Worm (Caenorhabditis elegans) whole organism, young adult: ENCODE data around the gene srlf-35.
A peak's percentile ranks its signal among the peaks of the same experiment; 100 is the strongest.

ENCODE experiments used
- B0035.1 ChIP-seq: sonication (generic microtip); optimal IDR thresholded peaks from 2 replicates; lab custom pipeline; 2016; ENCODE audit warnings: missing genetic modification characterization, mild to moderate bottlenecking, missing compliant biosample characterization, missing genotype, missing genetic modification reagents
- B0336.3 ChIP-seq: fragments of 200-800 bp; sonication (Bioruptor generic); IDR thresholded peaks from 2 replicates; pipeline ENCODE4 v1.3.6; 2022; ENCODE audit warnings: missing genetic modification characterization, missing compliant biosample characterization
- C17E4.6 ChIP-seq: fragments of 200-800 bp; sonication (Bioruptor generic); IDR thresholded peaks from 2 replicates; pipeline ENCODE4 v1.3.6; 2022; ENCODE audit warnings: missing genetic modification reagents, missing genetic modification characterization, missing compliant biosample characterization
- D2030.7 ChIP-seq: fragments of 200-800 bp; sonication (Bioruptor generic); IDR thresholded peaks from 2 replicates; pipeline ENCODE4 v1.3.6; 2022; ENCODE audit warnings: missing genetic modification reagents, missing genetic modification characterization, missing compliant biosample characterization
- F22D6.2 ChIP-seq: sonication (generic microtip); optimal IDR thresholded peaks from 2 replicates; lab custom pipeline; 2016; ENCODE audit warnings: mild to moderate bottlenecking, missing genetic modification characterization, missing compliant biosample characterization
- F37B4.10 ChIP-seq: fragments of 200-800 bp; sonication (Bioruptor generic); IDR thresholded peaks from 2 replicates; pipeline ENCODE4 v1.3.6; 2022; ENCODE audit warnings: missing genetic modification characterization, missing compliant biosample characterization
- Y56A3A.18 ChIP-seq: fragments of 200-800 bp; sonication (Bioruptor generic); IDR thresholded peaks from 2 replicates; pipeline ENCODE4 v1.3.6; 2022; ENCODE audit warnings: missing genetic modification reagents, missing genetic modification characterization, missing compliant biosample characterization
- aptf-3 ChIP-seq: fragments of 200-800 bp; sonication (Bioruptor generic); IDR thresholded peaks from 2 replicates; pipeline ENCODE4 v1.3.6; 2022; ENCODE audit warnings: missing genetic modification characterization, missing compliant biosample characterization
- cebp-2 ChIP-seq: fragments of 200-800 bp; sonication (Bioruptor generic); IDR thresholded peaks from 2 replicates; pipeline ENCODE4 v1.3.6; 2022; ENCODE audit warnings: missing genetic modification characterization, missing compliant biosample characterization
- ceh-40 ChIP-seq: fragments of 200-800 bp; sonication (Bioruptor generic); IDR thresholded peaks from 2 replicates; pipeline ENCODE4 v1.3.6; 2022; ENCODE audit warnings: missing genetic modification characterization, missing compliant biosample characterization
- chd-7 ChIP-seq: sonication (generic microtip); optimal IDR thresholded peaks from 2 replicates; lab custom pipeline; 2016; ENCODE audit warnings: mild to moderate bottlenecking, missing genetic modification characterization, moderate library complexity, missing compliant biosample characterization
- dpff-1 ChIP-seq: sonication (generic microtip); optimal IDR thresholded peaks from 2 replicates; lab custom pipeline; 2017; ENCODE audit warnings: mild to moderate bottlenecking, missing genetic modification characterization, missing compliant biosample characterization
- efl-1 ChIP-seq: fragments of 150-350 bp; optimal IDR thresholded peaks from 2 replicates; lab custom pipeline; 2014; ENCODE audit warnings: missing biosample characterization, missing genetic modification reagents, missing genetic modification characterization
- egl-18 ChIP-seq: fragments of 200-800 bp; sonication (Bioruptor generic); IDR thresholded peaks from 2 replicates; pipeline ENCODE4 v1.3.6; 2022; ENCODE audit warnings: missing genetic modification reagents, missing genetic modification characterization, missing compliant biosample characterization
- ets-4 ChIP-seq: fragments of 200-800 bp; sonication (Bioruptor generic); optimal IDR thresholded peaks from 2 replicates; lab custom pipeline; 2018; ENCODE audit warnings: mild to moderate bottlenecking, missing genetic modification characterization, missing compliant biosample characterization
- fkh-3 ChIP-seq: sonication (generic microtip); optimal IDR thresholded peaks from 2 replicates; lab custom pipeline; 2016; ENCODE audit warnings: mild to moderate bottlenecking, missing genetic modification characterization, missing compliant biosample characterization
- hmg-1.2 ChIP-seq: fragments of 200-800 bp; sonication (Bioruptor generic); IDR thresholded peaks from 2 replicates; pipeline ENCODE4 v1.3.6; 2022; ENCODE audit warnings: missing genetic modification reagents, missing genetic modification characterization, missing compliant biosample characterization
- hsf-1 ChIP-seq: fragments of 200-800 bp; sonication (Bioruptor generic); IDR thresholded peaks from 2 replicates; pipeline ENCODE4 v1.3.6; 2022; ENCODE audit warnings: missing genetic modification reagents, missing genetic modification characterization, missing compliant biosample characterization
- lag-1 ChIP-seq: fragments of 200-800 bp; sonication (Bioruptor generic); IDR thresholded peaks from 2 replicates; pipeline ENCODE4 v1.3.6; 2022; ENCODE audit warnings: missing genetic modification reagents, missing genetic modification characterization, missing compliant biosample characterization
- lin-54 ChIP-seq: fragments of 200-800 bp; sonication (Bioruptor generic); optimal IDR thresholded peaks from 2 replicates; lab custom pipeline; 2018; ENCODE audit warnings: mild to moderate bottlenecking, missing genetic modification characterization, missing compliant biosample characterization
- madf-8 ChIP-seq: fragments of 200-800 bp; sonication (Bioruptor generic); conservative IDR thresholded peaks from 2 replicates; pipeline ENCODE4 v1.3.6; 2022; ENCODE audit warnings: missing genetic modification reagents, missing genetic modification characterization, missing compliant biosample characterization
- nfya-2 ChIP-seq: fragments of 200-800 bp; sonication (Bioruptor generic); IDR thresholded peaks from 2 replicates; pipeline ENCODE4 v1.3.6; 2022; ENCODE audit warnings: missing genetic modification reagents, missing genetic modification characterization, missing compliant biosample characterization
- nhr-179 ChIP-seq: sonication (generic microtip); optimal IDR thresholded peaks from 2 replicates; lab custom pipeline; 2016; ENCODE audit warnings: mild to moderate bottlenecking, missing genetic modification characterization, missing compliant biosample characterization
- nhr-27 ChIP-seq: fragments of 200-800 bp; sonication (Bioruptor generic); optimal IDR thresholded peaks from 2 replicates; lab custom pipeline; 2018; ENCODE audit warnings: mild to moderate bottlenecking, missing genetic modification characterization, moderate library complexity, missing compliant biosample characterization
- nhr-80 ChIP-seq: sonication (generic microtip); optimal IDR thresholded peaks from 2 replicates; lab custom pipeline; 2016; ENCODE audit warnings: missing genetic modification characterization, missing compliant biosample characterization
- nhr-90 ChIP-seq: sonication (generic microtip); optimal IDR thresholded peaks from 2 replicates; lab custom pipeline; 2016; ENCODE audit warnings: missing genotype, mild to moderate bottlenecking, missing genetic modification characterization, missing compliant biosample characterization
- pbrm-1 ChIP-seq: fragments of 200-800 bp; sonication (Bioruptor generic); IDR thresholded peaks from 2 replicates; pipeline ENCODE4 v1.3.6; 2022; ENCODE audit warnings: missing genetic modification reagents, missing genetic modification characterization, missing compliant biosample characterization
- pha-4 ChIP-seq: fragments of 150-350 bp; sonication (generic microtip); optimal IDR thresholded peaks from 2 replicates; lab custom pipeline; 2014; ENCODE audit warnings: missing biosample characterization, missing genetic modification reagents, missing genetic modification characterization
- rcor-1 ChIP-seq: fragments of 200-800 bp; sonication (Bioruptor generic); IDR thresholded peaks from 2 replicates; pipeline ENCODE4 v1.3.6; 2022; ENCODE audit warnings: missing genetic modification reagents, missing genetic modification characterization, missing compliant biosample characterization
- rec-8 ChIP-seq, 2 experiments: sonication (generic microtip); optimal IDR thresholded peaks; 2 replicates each; lab custom pipeline; 2016; ENCODE audit warnings: mild to moderate bottlenecking in 2 of 2, missing genetic modification characterization in 2 of 2, missing genetic modification reagents in 2 of 2, missing genotype in 2 of 2, missing biosample characterization in 1 of 2, missing compliant biosample characterization in 1 of 2, moderate library complexity in 1 of 2
- rpc-1 ChIP-seq, 2 experiments: fragments of 150-350 bp in 1 of 2; sonication (generic microtip) in 1 of 2; optimal IDR thresholded peaks; 2 replicates each; lab custom pipeline; 2014 to 2018; ENCODE audit warnings: missing biosample characterization in 1 of 2, missing genetic modification characterization in 1 of 2, missing genetic modification reagents in 1 of 2, missing genotype in 1 of 2
- snpc-4 ChIP-seq, 5 experiments: fragments of 150-350 bp in 1 of 5; sonication (generic microtip) in 4 of 5; optimal IDR thresholded peaks; 2 replicates each; lab custom pipeline; 2014 to 2018; ENCODE audit warnings: missing genetic modification characterization in 5 of 5, missing biosample characterization in 3 of 5, antibody characterized with exemption in 2 of 5, mild to moderate bottlenecking in 2 of 5, missing compliant biosample characterization in 2 of 5, missing genotype in 2 of 5, moderate library complexity in 2 of 5, missing genetic modification reagents in 1 of 5
- somi-1 ChIP-seq: fragments of 200-800 bp; sonication (Bioruptor generic); optimal IDR thresholded peaks from 2 replicates; lab custom pipeline; 2018; ENCODE audit warnings: mild to moderate bottlenecking, missing genetic modification characterization, missing compliant biosample characterization
- tbx-9 ChIP-seq: sonication (generic microtip); optimal IDR thresholded peaks from 2 replicates; lab custom pipeline; 2016; ENCODE audit warnings: borderline replicate concordance, missing genetic modification characterization, inconsistent platforms, missing compliant biosample characterization
- tlf-1 ChIP-seq: fragments of 200-800 bp; sonication (Bioruptor generic); optimal IDR thresholded peaks from 2 replicates; lab custom pipeline; 2018; ENCODE audit warnings: mild to moderate bottlenecking, missing genetic modification characterization, missing compliant biosample characterization
- unc-130 ChIP-seq: sonication (generic microtip); optimal IDR thresholded peaks from 2 replicates; lab custom pipeline; 2016; ENCODE audit warnings: missing genetic modification reagents, missing genetic modification characterization, missing compliant biosample characterization
- ztf-22 ChIP-seq: fragments of 200-800 bp; sonication (Bioruptor generic); optimal IDR thresholded peaks from 2 replicates; lab custom pipeline; 2018; ENCODE audit warnings: mild to moderate bottlenecking, missing genetic modification characterization, moderate library complexity, missing compliant biosample characterization
- ztf-28 ChIP-seq: fragments of 200-800 bp; sonication (Bioruptor generic); IDR thresholded peaks from 2 replicates; pipeline ENCODE4 v1.3.6; 2022; ENCODE audit warnings: missing genetic modification reagents, missing genetic modification characterization, missing compliant biosample characterization

Gene srlf-35

DNA sequence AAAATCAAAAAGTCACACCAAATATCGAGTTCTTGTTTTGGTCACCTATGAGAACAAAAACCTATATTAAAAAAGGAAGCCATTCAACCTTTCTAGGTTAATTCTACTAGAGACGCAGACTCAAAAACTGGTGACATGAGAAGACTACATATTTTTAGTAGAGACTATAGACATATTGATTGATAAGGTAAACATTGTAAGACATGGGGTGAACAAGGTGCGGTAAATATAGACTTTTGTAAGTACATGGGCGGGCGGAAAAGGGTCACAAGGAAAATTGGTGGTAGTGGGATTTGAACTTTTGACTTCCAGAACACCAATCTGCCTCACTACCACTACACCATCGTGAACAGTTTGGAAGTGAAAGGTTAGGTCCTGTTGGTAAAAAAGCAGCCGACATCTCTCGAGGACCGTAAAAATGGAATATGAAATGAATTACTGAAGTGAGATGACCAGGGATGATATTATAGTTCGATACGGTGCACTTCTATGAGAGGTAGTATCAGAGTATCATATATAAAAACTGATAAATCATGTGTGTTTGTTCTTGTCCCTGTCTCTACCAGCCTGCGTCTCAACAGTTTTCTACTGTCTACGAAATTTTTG is 19.4 kb upstream of the srlf-35 start, which contains the start of gene nhr-212:
Gene nhr-212 (plus strand): TSS at position 573 of the 606 bp plus-strand sequence.
- no peak for TF ChIP-seq aptf-3 (GFP tag; lab: Robert Waterston, UW)
- TF ChIP-seq efl-1 (GFP tag; lab: Kevin White, UChicago) = no peak
- TF ChIP-seq ztf-22 (GFP tag; lab: Kevin White, UChicago) = no peak
- TF ChIP-seq rec-8 (tag; optimal IDR thresholded peaks at IDR 0.05; lab: Kevin White, UChicago) = no peak
- no peak for TF ChIP-seq B0035.1 (tag; lab: Kevin White, UChicago)
- TF ChIP-seq B0336.3 (GFP tag; lab: Robert Waterston, UW) = no peak
- no peak for TF ChIP-seq rpc-1 (optimal IDR thresholded peaks at IDR 0.05; lab: Kevin White, UChicago)
- TF ChIP-seq rpc-1 (tag; optimal IDR thresholded peaks at IDR 0.05; lab: Kevin White, UChicago) = peak; percentile 17
- no peak for TF ChIP-seq snpc-4 (GFP tag; optimal IDR thresholded peaks at IDR 0.05; lab: Kevin White, UChicago)
- TF ChIP-seq snpc-4 (tag; optimal IDR thresholded peaks at IDR 0.05; lab: Kevin White, UChicago) = peak in 2 of 4 experiments; percentile 53 to 77
- no peak for TF ChIP-seq lin-54 (GFP tag; lab: Kevin White, UChicago)
- TF ChIP-seq ztf-28 (GFP tag; lab: Robert Waterston, UW) = no peak
- no peak for TF ChIP-seq lag-1
- TF ChIP-seq somi-1 (GFP tag; lab: Kevin White, UChicago) = no peak
- no peak for TF ChIP-seq rcor-1 (GFP tag; lab: Robert Waterston, UW)
- TF ChIP-seq Y56A3A.18 = no peak
- TF ChIP-seq pbrm-1 (GFP tag; lab: Robert Waterston, UW) = no peak
- no peak for TF ChIP-seq tbx-9 (tag; lab: Kevin White, UChicago)
- TF ChIP-seq D2030.7 (GFP tag; lab: Robert Waterston, UW) = no peak
- TF ChIP-seq nhr-27 (tag; lab: Kevin White, UChicago) = no peak
- TF ChIP-seq nhr-179 (tag; lab: Kevin White, UChicago) = no peak
- no peak for TF ChIP-seq pha-4
- TF ChIP-seq chd-7 (tag; lab: Kevin White, UChicago) = no peak
- TF ChIP-seq nfya-2 (GFP tag; lab: Robert Waterston, UW) = no peak
- TF ChIP-seq F37B4.10 (GFP tag; lab: Robert Waterston, UW) = no peak
- TF ChIP-seq nhr-80 (tag; lab: Kevin White, UChicago) = peak; percentile 4
- no peak for TF ChIP-seq F22D6.2 (tag; lab: Kevin White, UChicago)
- TF ChIP-seq dpff-1 (tag; lab: Kevin White, UChicago) = no peak
- peak; percentile 11; the same call in 1 of the 2 replicates for TF ChIP-seq hmg-1.2 (GFP tag; lab: Robert Waterston, UW)
- TF ChIP-seq egl-18 (GFP tag; lab: Robert Waterston, UW) = no peak
- TF ChIP-seq fkh-3 = no peak
- TF ChIP-seq nhr-90 (tag; lab: Kevin White, UChicago) = no peak
- TF ChIP-seq unc-130 (GFP tag; lab: Kevin White, UChicago) = no peak
- no peak for TF ChIP-seq tlf-1 (GFP tag; lab: Kevin White, UChicago)

DNA sequence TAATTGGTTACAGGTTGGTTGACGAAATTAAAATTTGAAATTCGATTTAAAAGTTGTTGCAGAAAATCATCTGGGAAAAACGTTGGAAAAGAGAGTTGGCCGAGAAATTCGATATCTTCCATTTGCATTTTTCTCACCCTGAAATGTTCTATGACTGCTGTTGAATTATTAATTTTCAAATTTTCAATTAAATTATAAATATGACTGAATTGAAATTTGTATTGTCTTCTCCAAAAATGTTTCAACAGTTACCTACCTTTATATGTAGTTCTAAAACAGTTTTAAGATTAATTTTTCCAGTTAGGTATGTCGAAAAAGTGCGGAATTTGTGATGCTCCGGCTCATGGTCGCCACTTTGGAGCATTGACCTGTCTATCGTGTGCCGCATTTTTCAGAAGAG is 17.1 kb upstream of the srlf-35 start, which contains the start of gene nhr-211:
Gene nhr-211 (plus strand): TSS at position 301 of the 400 bp plus-strand sequence.
- no peak for TF ChIP-seq Y56A3A.18
- no peak for TF ChIP-seq rpc-1 (optimal IDR thresholded peaks at IDR 0.05; lab: Kevin White, UChicago)
- no peak for TF ChIP-seq rpc-1 (tag; optimal IDR thresholded peaks at IDR 0.05; lab: Kevin White, UChicago)
- no peak for TF ChIP-seq nhr-179 (tag; lab: Kevin White, UChicago)
- no peak for TF ChIP-seq ets-4 (GFP tag; lab: Kevin White, UChicago)
- no peak for TF ChIP-seq dpff-1 (tag; lab: Kevin White, UChicago)
- no peak for TF ChIP-seq F37B4.10 (GFP tag; lab: Robert Waterston, UW)
- no peak for TF ChIP-seq cebp-2 (GFP tag; lab: Robert Waterston, UW)
- no peak for TF ChIP-seq ceh-40 (GFP tag; lab: Robert Waterston, UW)
- TF ChIP-seq madf-8 = no peak
- no peak for TF ChIP-seq C17E4.6
- no peak for TF ChIP-seq F22D6.2 (tag; lab: Kevin White, UChicago)
- TF ChIP-seq hsf-1 (GFP tag; lab: Robert Waterston, UW) = no peak
- TF ChIP-seq egl-18 (GFP tag; lab: Robert Waterston, UW) = no peak
- TF ChIP-seq B0336.3 (GFP tag; lab: Robert Waterston, UW) = no peak
